Fruit fly (Drosophila melanogaster): ENCODE measurements around the gene CG7829.

- no peak for TF ChIP-seq gl (tag; optimal IDR thresholded peaks at IDR 0.05)
- TF ChIP-seq CG8301 (tag; optimal IDR thresholded peaks at IDR 0.05): no peak
- no peak for TF ChIP-seq CG34367 (tag; optimal IDR thresholded peaks at IDR 0.05)
- TF ChIP-seq EcR (GFP tag; optimal IDR thresholded peaks at IDR 0.05): no peak
Measured at dm6 chr3R:29790183-29790582, 27.4 kb downstream of the CG7829 start.

Data from whole organism, pupa.